Worm (Caenorhabditis elegans) whole organism, L2 larva: Measurements from ENCODE around the gene tbx-34.

Source experiments
- C34F6.9 ChIP-seq: fragments of 150-350 bp; optimal IDR thresholded peaks from 2 replicates; lab custom pipeline; 2014; ENCODE audit warnings: missing biosample characterization, missing genetic modification characterization
- F13H6.1 ChIP-seq: sonication (generic microtip); optimal IDR thresholded peaks from 2 replicates; lab custom pipeline; 2016; ENCODE audit warnings: missing genetic modification characterization, missing compliant biosample characterization
- R02D3.7 ChIP-seq: fragments of 150-350 bp; optimal IDR thresholded peaks from 2 replicates; lab custom pipeline; 2014; ENCODE audit warnings: missing biosample characterization, missing genetic modification characterization
- Y55F3AM.14 ChIP-seq: fragments of 200-800 bp; sonication (Bioruptor generic); optimal IDR thresholded peaks from 2 replicates; lab custom pipeline; 2018; ENCODE audit warnings: mild to moderate bottlenecking, missing genetic modification characterization, missing compliant biosample characterization
- ZK546.5 ChIP-seq: sonication (generic microtip); optimal IDR thresholded peaks from 2 replicates; lab custom pipeline; 2017; ENCODE audit warnings: missing biosample characterization, missing genetic modification characterization
- alr-1 ChIP-seq: fragments of 150-350 bp; optimal IDR thresholded peaks from 2 replicates; lab custom pipeline; 2014; ENCODE audit warnings: missing biosample characterization, missing genetic modification characterization
- ama-1 ChIP-seq: fragments of 150-350 bp; optimal IDR thresholded peaks from 2 replicates; lab custom pipeline; 2018; ENCODE audit warnings: inconsistent platforms
- ceh-16 ChIP-seq: fragments of 150-350 bp; optimal IDR thresholded peaks from 2 replicates; lab custom pipeline; 2014; ENCODE audit warnings: missing biosample characterization, missing genetic modification characterization
- crh-2 ChIP-seq: sonication (generic microtip); optimal IDR thresholded peaks from 2 replicates; lab custom pipeline; 2017; ENCODE audit warnings: missing biosample characterization, missing genetic modification characterization
- dmd-4 ChIP-seq: sonication (generic microtip); optimal IDR thresholded peaks from 2 replicates; lab custom pipeline; 2017; ENCODE audit warnings: missing biosample characterization, missing genetic modification characterization
- egl-27 ChIP-seq: sonication (generic microtip); optimal IDR thresholded peaks from 3 replicates; lab custom pipeline; 2017; ENCODE audit warnings: missing biosample characterization, missing genetic modification reagents, missing genetic modification characterization
- elt-1 ChIP-seq: fragments of 150-350 bp; optimal IDR thresholded peaks from 2 replicates; lab custom pipeline; 2014; ENCODE audit warnings: missing biosample characterization, missing genetic modification characterization
- elt-3 ChIP-seq: sonication (generic microtip); optimal IDR thresholded peaks from 2 replicates; lab custom pipeline; 2017; ENCODE audit warnings: missing biosample characterization, missing genetic modification characterization
- fos-1 ChIP-seq: fragments of 150-350 bp; optimal IDR thresholded peaks from 2 replicates; lab custom pipeline; 2014; ENCODE audit warnings: missing biosample characterization, missing genetic modification characterization
- gmeb-1 ChIP-seq: fragments of 150-350 bp; optimal IDR thresholded peaks from 2 replicates; lab custom pipeline; 2014; ENCODE audit warnings: missing biosample characterization, missing genetic modification characterization
- lin-11 ChIP-seq: fragments of 150-350 bp; sonication (generic microtip); optimal IDR thresholded peaks from 2 replicates; lab custom pipeline; 2014; ENCODE audit warnings: missing biosample characterization, missing genetic modification characterization, inconsistent platforms, mixed read lengths
- lin-13 ChIP-seq: fragments of 150-350 bp; optimal IDR thresholded peaks from 2 replicates; lab custom pipeline; 2014; ENCODE audit warnings: missing biosample characterization, missing genetic modification reagents, missing genetic modification characterization
- lin-39 ChIP-seq: fragments of 150-350 bp; optimal IDR thresholded peaks from 2 replicates; lab custom pipeline; 2014; ENCODE audit warnings: missing biosample characterization, missing genetic modification reagents, missing genetic modification characterization
- lsy-2 ChIP-seq, 2 experiments: fragments of 150-350 bp in 1 of 2; sonication (generic microtip) in 1 of 2; optimal IDR thresholded peaks; 2 replicates each; lab custom pipeline; 2014 to 2017; ENCODE audit warnings: missing biosample characterization in 2 of 2, missing genetic modification characterization in 2 of 2
- mbf-1 ChIP-seq: sonication (generic microtip); optimal IDR thresholded peaks from 2 replicates; lab custom pipeline; 2017; ENCODE audit warnings: missing biosample characterization, missing genetic modification characterization
- mdl-1 ChIP-seq, 2 experiments: fragments of 150-350 bp in 1 of 2; sonication (generic microtip) in 1 of 2; optimal IDR thresholded peaks; 2 replicates each; lab custom pipeline; 2017; ENCODE audit warnings: missing biosample characterization in 2 of 2, missing genetic modification characterization in 2 of 2
- nhr-10 ChIP-seq: sonication (generic microtip); optimal IDR thresholded peaks from 2 replicates; lab custom pipeline; 2017; ENCODE audit warnings: missing biosample characterization, missing genetic modification characterization
- nhr-11 ChIP-seq: fragments of 150-350 bp; optimal IDR thresholded peaks from 2 replicates; lab custom pipeline; 2014; ENCODE audit warnings: missing biosample characterization, missing genetic modification characterization
- nhr-12 ChIP-seq: fragments of 150-350 bp; optimal IDR thresholded peaks from 2 replicates; lab custom pipeline; 2014; ENCODE audit warnings: missing biosample characterization, missing genetic modification characterization
- nhr-129 ChIP-seq: fragments of 150-350 bp; optimal IDR thresholded peaks from 2 replicates; lab custom pipeline; 2014; ENCODE audit warnings: missing biosample characterization, missing genetic modification characterization
- nhr-21 ChIP-seq: fragments of 150-350 bp; optimal IDR thresholded peaks from 2 replicates; lab custom pipeline; 2014; ENCODE audit warnings: missing biosample characterization, missing genetic modification characterization
- nhr-237 ChIP-seq: fragments of 150-350 bp; optimal IDR thresholded peaks from 2 replicates; lab custom pipeline; 2014; ENCODE audit warnings: missing biosample characterization, missing genetic modification characterization
- nhr-25 ChIP-seq: fragments of 150-350 bp; sonication (generic microtip); optimal IDR thresholded peaks from 3 replicates; lab custom pipeline; 2014; ENCODE audit warnings: missing biosample characterization, missing genetic modification characterization
- nhr-6 ChIP-seq: fragments of 150-350 bp; optimal IDR thresholded peaks from 2 replicates; lab custom pipeline; 2014; ENCODE audit warnings: missing biosample characterization, missing genetic modification characterization
- nhr-77 ChIP-seq: fragments of 150-350 bp; optimal IDR thresholded peaks from 2 replicates; lab custom pipeline; 2014; ENCODE audit warnings: missing biosample characterization, missing genetic modification characterization
- peb-1 ChIP-seq: fragments of 150-350 bp; optimal IDR thresholded peaks from 2 replicates; lab custom pipeline; 2014; ENCODE audit warnings: missing biosample characterization, missing genetic modification characterization
- sem-4 ChIP-seq: fragments of 150-350 bp; optimal IDR thresholded peaks from 2 replicates; lab custom pipeline; 2014; ENCODE audit warnings: missing biosample characterization, missing genetic modification reagents, missing genetic modification characterization
- skn-1 ChIP-seq: sonication (generic microtip); optimal IDR thresholded peaks from 2 replicates; lab custom pipeline; 2017; ENCODE audit warnings: missing biosample characterization, missing genetic modification characterization
- sma-3 ChIP-seq: sonication (generic microtip); optimal IDR thresholded peaks from 2 replicates; lab custom pipeline; 2016; ENCODE audit warnings: missing genetic modification reagents, missing genetic modification characterization, missing compliant biosample characterization
- sma-9 ChIP-seq, 2 experiments: fragments of 150-350 bp in 1 of 2; sonication (generic microtip) in 1 of 2; optimal IDR thresholded peaks; 2 replicates each; lab custom pipeline; 2014 to 2016; ENCODE audit warnings: missing genetic modification characterization in 2 of 2, mild to moderate bottlenecking in 1 of 2, missing biosample characterization in 1 of 2, missing compliant biosample characterization in 1 of 2, missing genetic modification reagents in 1 of 2, moderate library complexity in 1 of 2
- snpc-4 ChIP-seq: fragments of 150-350 bp; optimal IDR thresholded peaks from 2 replicates; lab custom pipeline; 2014; ENCODE audit warnings: missing biosample characterization, missing genetic modification characterization
- unc-39 ChIP-seq: fragments of 150-350 bp; optimal IDR thresholded peaks from 2 replicates; lab custom pipeline; 2014; ENCODE audit warnings: missing biosample characterization, missing genetic modification characterization
- unc-55 ChIP-seq: fragments of 150-350 bp; sonication (generic microtip); optimal IDR thresholded peaks from 3 replicates; lab custom pipeline; 2014; ENCODE audit warnings: missing biosample characterization, missing genetic modification reagents, missing genetic modification characterization
- unc-62 ChIP-seq: fragments of 150-350 bp; optimal IDR thresholded peaks from 2 replicates; lab custom pipeline; 2014; ENCODE audit warnings: missing biosample characterization, missing genetic modification reagents, missing genetic modification characterization
- zag-1 ChIP-seq: fragments of 150-350 bp; optimal IDR thresholded peaks from 2 replicates; lab custom pipeline; 2014; ENCODE audit warnings: missing biosample characterization, missing genetic modification characterization
- ztf-1 ChIP-seq: fragments of 200-800 bp; sonication (Bioruptor generic); conservative IDR thresholded peaks from 2 replicates; pipeline ENCODE4 v1.3.6; 2022; ENCODE audit warnings: missing genetic modification characterization, missing compliant biosample characterization
- ztf-11 ChIP-seq: sonication (generic microtip); optimal IDR thresholded peaks from 2 replicates; lab custom pipeline; 2017; ENCODE audit warnings: missing biosample characterization, missing genetic modification characterization
- ztf-4 ChIP-seq: fragments of 150-350 bp; optimal IDR thresholded peaks from 2 replicates; lab custom pipeline; 2014; ENCODE audit warnings: missing biosample characterization, missing genetic modification characterization

Gene tbx-34

ce11 chrIII:11248897-11249296, 30.8 kb upstream of the tbx-34 start:
- TF ChIP-seq snpc-4 (no peak), nhr-10 (no peak), dmd-4 (no peak), nhr-11 (no peak), unc-55 (GFP tag; lab: Kevin White, UChicago) (no peak), fos-1 (tag; lab: Kevin White, UChicago) (no peak), R02D3.7 (tag; lab: Kevin White, UChicago) (no peak), nhr-237 (no peak), mbf-1 (tag; lab: Kevin White, UChicago) (no peak), nhr-129 (no peak), alr-1 (tag; lab: Kevin White, UChicago) (no peak), ztf-4 (no peak), unc-62 (GFP tag; lab: Kevin White, UChicago) (no peak), crh-2 (no peak), lin-39 (tag; lab: Kevin White, UChicago) (no peak), egl-27 (tag; lab: Kevin White, UChicago) (no peak)

ce11 chrIII:11246588-11246987, 28.5 kb upstream of the tbx-34 start:
- TF ChIP-seq ZK546.5 (no peak), nhr-6 (tag; lab: Kevin White, UChicago) (no peak), nhr-12 (tag; lab: Kevin White, UChicago) (no peak), lin-13 (no peak), gmeb-1 (tag; lab: Kevin White, UChicago) (no peak), sma-3 (GFP tag; lab: Kevin White, UChicago) (no peak), nhr-10 (no peak)

- TF ChIP-seq elt-3 (tag; lab: Kevin White, UChicago) (no peak), sma-3 (GFP tag; lab: Kevin White, UChicago) (no peak), zag-1 (tag; lab: Kevin White, UChicago) (no peak), nhr-25 (tag; lab: Kevin White, UChicago) (no peak), ZK546.5 (no peak), unc-55 (GFP tag; lab: Kevin White, UChicago) (no peak), lin-11 (tag; lab: Kevin White, UChicago) (no peak), Y55F3AM.14 (GFP tag; lab: Kevin White, UChicago) (no peak), nhr-129 (no peak), egl-27 (tag; lab: Kevin White, UChicago) (no peak), elt-1 (tag; lab: Kevin White, UChicago) (no peak), ama-1 (no peak), F13H6.1 (tag; lab: Kevin White, UChicago) (no peak), nhr-21 (tag; lab: Kevin White, UChicago) (no peak), lin-39 (tag; lab: Kevin White, UChicago) (no peak)
Observed at ce11 chrIII:11244820-11245219, 26.8 kb upstream of the tbx-34 start, which contains the start of gene rsks-1. TSS of gene rsks-1 (plus strand) at chrIII:11245120.

- no peak for TF ChIP-seq mdl-1 (tag; optimal IDR thresholded peaks at IDR 0.05; lab: Kevin White, UChicago)
- TF ChIP-seq gmeb-1 (tag; lab: Kevin White, UChicago) = peak; percentile 18
- no peak for TF ChIP-seq dmd-4
Observed at ce11 chrIII:11244338-11244737, 26.3 kb upstream of the tbx-34 start.

- TF ChIP-seq nhr-10 = no peak
- no peak for TF ChIP-seq unc-62 (GFP tag; lab: Kevin White, UChicago)
- TF ChIP-seq Y55F3AM.14 (GFP tag; lab: Kevin White, UChicago) = no peak
- TF ChIP-seq mbf-1 (tag; lab: Kevin White, UChicago) = no peak
- TF ChIP-seq peb-1 = no peak
- no peak for TF ChIP-seq skn-1 (tag; lab: Kevin White, UChicago)
- peak; percentile 18 for TF ChIP-seq sem-4 (tag; lab: Kevin White, UChicago)
- TF ChIP-seq unc-39 (tag; lab: Kevin White, UChicago) = no peak
- TF ChIP-seq nhr-129 = peak; percentile 93
- TF ChIP-seq nhr-6 (tag; lab: Kevin White, UChicago) = peak; percentile 47
- peak; percentile 85 for TF ChIP-seq C34F6.9 (tag; lab: Kevin White, UChicago)
- TF ChIP-seq ztf-1 (GFP tag; lab: Robert Waterston, UW) = no peak
- TF ChIP-seq nhr-25 (tag; lab: Kevin White, UChicago) = peak; percentile 81
- TF ChIP-seq nhr-11 = no peak
- peak; percentile 57 for TF ChIP-seq lin-13
- peak; percentile 57 for TF ChIP-seq ztf-4
- TF ChIP-seq nhr-12 (tag; lab: Kevin White, UChicago) = no peak
- no peak for TF ChIP-seq elt-1 (tag; lab: Kevin White, UChicago)
- no peak for TF ChIP-seq ztf-11
- no peak for TF ChIP-seq lin-39 (tag; lab: Kevin White, UChicago)
- TF ChIP-seq crh-2 = peak; percentile 93
- no peak for TF ChIP-seq nhr-237
- TF ChIP-seq ceh-16 = no peak
- TF ChIP-seq zag-1 (tag; lab: Kevin White, UChicago) = no peak
- peak; percentile 29 to 67 for TF ChIP-seq lsy-2 (tag; optimal IDR thresholded peaks at IDR 0.05; lab: Kevin White, UChicago)
- no peak for TF ChIP-seq nhr-77
- TF ChIP-seq R02D3.7 (tag; lab: Kevin White, UChicago) = no peak
- no peak for TF ChIP-seq dmd-4
- TF ChIP-seq sma-9 (GFP tag; optimal IDR thresholded peaks at IDR 0.05; lab: Kevin White, UChicago) = peak; percentile 85
- no peak for TF ChIP-seq sma-9 (tag; optimal IDR thresholded peaks at IDR 0.05; lab: Kevin White, UChicago)
- TF ChIP-seq snpc-4 = peak; percentile 35
- peak; percentile 5 to 9 for TF ChIP-seq mdl-1 (tag; optimal IDR thresholded peaks at IDR 0.05; lab: Kevin White, UChicago)
- TF ChIP-seq ama-1 = no peak
Observed at ce11 chrIII:11243421-11243820, 25.4 kb upstream of the tbx-34 start.
